Worm (Caenorhabditis elegans) whole organism, midembryonic: ENCODE data around the gene unc-64.

Source experiments
- cog-1 ChIP-seq: sonication (generic microtip); optimal IDR thresholded peaks from 2 replicates; lab custom pipeline; 2016; ENCODE audit warnings: missing genetic modification characterization, missing compliant biosample characterization
- flt-1 ChIP-seq: fragments of 200-800 bp; sonication (Bioruptor generic); IDR thresholded peaks from 2 replicates; pipeline ENCODE4 v1.3.6; 2022; ENCODE audit warnings: missing genetic modification characterization, missing compliant biosample characterization
- klf-2 ChIP-seq: fragments of 200-800 bp; sonication (Bioruptor generic); conservative IDR thresholded peaks from 2 replicates; pipeline ENCODE4 v1.3.6; 2022; ENCODE audit warnings: missing genetic modification reagents, missing genetic modification characterization, missing compliant biosample characterization
- med-1 ChIP-seq: sonication (generic microtip); optimal IDR thresholded peaks from 2 replicates; lab custom pipeline; 2017; ENCODE audit warnings: missing genetic modification characterization, mild to moderate bottlenecking, missing compliant biosample characterization, antibody characterized with exemption, missing genetic modification reagents; ENCODE audit not compliant: insufficient read depth
- tab-1 ChIP-seq: fragments of 200-800 bp; sonication (Bioruptor generic); IDR thresholded peaks from 2 replicates; pipeline ENCODE4 v1.3.6; 2022; ENCODE audit warnings: missing genetic modification characterization, missing compliant biosample characterization

DNA sequence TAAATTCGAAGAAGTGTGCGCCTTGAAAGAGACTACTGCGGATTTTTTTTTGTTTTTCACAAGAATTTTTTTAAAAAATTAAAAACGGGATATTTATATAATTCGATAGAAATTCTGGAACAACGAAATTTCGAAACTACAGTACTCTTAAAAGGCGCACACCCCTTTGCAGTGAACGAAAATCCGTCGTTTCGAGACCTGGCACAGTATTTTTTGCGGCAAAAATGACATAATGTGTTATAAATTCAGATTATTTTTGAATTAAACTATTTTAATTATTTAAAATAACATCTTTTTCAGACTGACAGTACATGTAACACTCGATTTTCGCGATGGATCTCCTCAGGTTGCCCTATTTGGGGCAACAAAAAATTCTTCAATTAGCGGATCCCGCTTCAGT lies 14.1 kb upstream of the unc-64 start, which contains the start of gene F56A8.4:
- no peak for TF ChIP-seq klf-2 (GFP tag; lab: Robert Waterston, UW)
- no peak for TF ChIP-seq flt-1 (GFP tag; lab: Robert Waterston, UW)
- no peak for TF ChIP-seq med-1 (GFP tag; lab: Kevin White, UChicago)
- no peak for TF ChIP-seq tab-1 (GFP tag; lab: Robert Waterston, UW)
- no peak for TF ChIP-seq cog-1 (tag; lab: Kevin White, UChicago)
